Worm (Caenorhabditis elegans) whole organism, L4 larva: Measurements from ENCODE around the gene lyst-1.

Experiments used
- F44E2.7 ChIP-seq: fragments of 200-800 bp; sonication (Bioruptor generic); IDR thresholded peaks from 2 replicates; pipeline ENCODE4 v2.1.2; 2022; ENCODE audit warnings: missing genetic modification characterization, missing compliant biosample characterization
- ZK546.5 ChIP-seq, 2 experiments: sonication (generic microtip); optimal IDR thresholded peaks; 2 replicates each; lab custom pipeline; 2017; ENCODE audit warnings: missing biosample characterization in 2 of 2, missing genetic modification characterization in 2 of 2
- ceh-82 ChIP-seq: sonication (generic microtip); optimal IDR thresholded peaks from 2 replicates; lab custom pipeline; 2017; ENCODE audit warnings: missing biosample characterization, missing genetic modification characterization
- daf-19 ChIP-seq: fragments of 200-800 bp; sonication (Bioruptor generic); conservative IDR thresholded peaks from 2 replicates; pipeline ENCODE4 v1.3.6; 2022; ENCODE audit warnings: missing genetic modification characterization, missing compliant biosample characterization
- hlh-30 ChIP-seq: sonication (generic microtip); optimal IDR thresholded peaks from 2 replicates; lab custom pipeline; 2017; ENCODE audit warnings: antibody characterized with exemption, mild to moderate bottlenecking, missing genetic modification characterization, missing compliant biosample characterization; ENCODE audit not compliant: insufficient read depth
- lin-39 ChIP-seq: fragments of 150-350 bp; optimal IDR thresholded peaks from 2 replicates; lab custom pipeline; 2014; ENCODE audit warnings: missing biosample characterization, missing genetic modification reagents, missing genetic modification characterization
- lsy-2 ChIP-seq, 2 experiments: fragments of 150-350 bp in 1 of 2; sonication (generic microtip) in 1 of 2; optimal IDR thresholded peaks; 2 replicates each; lab custom pipeline; 2014 to 2017; ENCODE audit warnings: missing biosample characterization in 2 of 2, missing genetic modification characterization in 2 of 2
- madf-5 ChIP-seq, 2 experiments: fragments of 200-800 bp; sonication (Bioruptor generic); IDR thresholded peaks; 2 replicates each; pipeline ENCODE4 v1.3.6; 2022; ENCODE audit warnings: missing compliant biosample characterization in 2 of 2, missing genetic modification characterization in 2 of 2
- mxl-3 ChIP-seq: fragments of 200-800 bp; sonication (Bioruptor generic); optimal IDR thresholded peaks from 2 replicates; lab custom pipeline; 2018; ENCODE audit warnings: mild to moderate bottlenecking, missing genetic modification characterization, missing compliant biosample characterization
- nhr-28 ChIP-seq: fragments of 150-350 bp; optimal IDR thresholded peaks from 2 replicates; lab custom pipeline; 2014; ENCODE audit warnings: missing biosample characterization, missing genetic modification characterization
- nhr-6 ChIP-seq: fragments of 150-350 bp; optimal IDR thresholded peaks from 2 replicates; lab custom pipeline; 2014; ENCODE audit warnings: missing biosample characterization, missing genetic modification characterization
- ztf-11 ChIP-seq: fragments of 150-350 bp; optimal IDR thresholded peaks from 2 replicates; lab custom pipeline; 2014; ENCODE audit warnings: missing biosample characterization, missing genetic modification characterization

DNA sequence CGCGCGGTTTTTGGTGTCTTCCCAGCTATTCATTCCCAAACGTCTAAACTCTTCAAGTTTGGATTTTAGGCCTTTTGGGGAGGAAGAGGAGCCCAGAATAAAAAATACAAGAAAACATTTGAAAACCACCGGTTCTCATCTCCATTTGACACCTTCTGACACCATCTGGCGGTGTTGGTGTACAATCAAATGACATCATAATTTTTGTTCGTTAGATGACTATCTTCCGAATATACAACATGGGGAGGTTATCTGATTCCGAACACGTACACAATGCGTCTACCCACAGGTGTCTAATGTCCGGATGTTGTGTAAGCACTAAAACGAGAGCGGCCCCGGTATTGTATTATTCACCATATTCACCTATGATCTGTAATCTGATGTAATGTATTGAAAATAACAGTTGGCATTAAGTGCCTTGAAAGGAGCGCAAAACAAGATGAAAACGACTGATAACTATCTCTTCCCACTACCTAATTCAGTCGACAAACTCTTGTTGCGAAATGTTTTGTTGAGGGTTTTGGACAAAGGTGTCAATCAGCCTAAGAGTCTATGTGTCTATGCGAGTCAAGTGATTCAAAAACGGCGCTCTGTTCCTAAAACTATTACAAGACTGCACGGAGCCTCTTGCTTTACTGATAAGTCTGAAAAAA lies 31.7 kb upstream of the lyst-1 start:
- TF ChIP-seq nhr-28 (tag; lab: Kevin White, UChicago) (peak; percentile 78), mxl-3 (no peak), nhr-6 (tag; lab: Kevin White, UChicago) (no peak), hlh-30 (tag; lab: Kevin White, UChicago) (peak; percentile 65), lsy-2 (tag; optimal IDR thresholded peaks at IDR 0.05; lab: Kevin White, UChicago) (peak in 1 of 2 experiments; percentile 41), daf-19 (no peak), madf-5 (GFP tag; IDR thresholded peaks at IDR 0.05; lab: Robert Waterston, UW) (no peak), ceh-82 (tag; lab: Kevin White, UChicago) (no peak), F44E2.7 (GFP tag; lab: Robert Waterston, UW) (no peak), lin-39 (no peak), ZK546.5 (tag; optimal IDR thresholded peaks at IDR 0.05; lab: Kevin White, UChicago) (no peak), ztf-11 (tag; lab: Kevin White, UChicago) (no peak)
